Worm (Caenorhabditis elegans) whole organism, late embryonic: Measurements from ENCODE around the gene fbxa-170.
"Not testable (repeated sequence)": the region's sequence is repeated elsewhere in the genome, so short reads cannot be mapped to it uniquely, and the experiment has no call there.

Experiments used
- nhr-11 ChIP-seq: fragments of 150-350 bp; optimal IDR thresholded peaks from 2 replicates; lab custom pipeline; 2014; ENCODE audit warnings: missing biosample characterization, missing genetic modification characterization
- syd-9 ChIP-seq: sonication (generic microtip); optimal IDR thresholded peaks from 2 replicates; lab custom pipeline; 2016; ENCODE audit warnings: mild to moderate bottlenecking, missing genetic modification characterization, moderate library complexity, missing compliant biosample characterization

DNA sequence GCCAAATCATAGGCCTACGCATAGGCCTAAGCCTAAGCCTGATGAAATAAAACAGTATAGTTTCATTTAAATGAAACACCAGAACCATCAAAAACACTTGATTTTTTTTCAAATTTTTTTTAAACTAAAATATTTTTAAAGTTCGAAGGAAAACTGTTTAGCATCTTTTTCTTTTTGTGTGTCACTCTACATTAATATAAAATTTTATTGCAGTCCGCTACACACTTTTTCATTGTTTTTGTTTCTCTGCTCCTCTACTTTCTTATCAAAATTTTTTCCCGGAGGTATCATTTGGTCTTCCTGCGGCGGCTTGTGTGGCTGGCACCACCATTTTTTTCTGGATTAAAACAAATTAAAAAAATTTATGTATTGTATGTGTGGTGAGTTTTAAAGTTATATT lies 9.2 kb upstream of the fbxa-170 start, which contains the start of gene C36C9.11:
- TF ChIP-seq syd-9, nhr-11 (tag; lab: Kevin White, UChicago): not testable (repeated sequence)
